Worm (Caenorhabditis elegans) whole organism, young adult: ENCODE data around the gene rps-12.

Experiments
- B0261.1 ChIP-seq: sonication (generic microtip); optimal IDR thresholded peaks from 2 replicates; lab custom pipeline; 2016; ENCODE audit warnings: mild to moderate bottlenecking, missing genetic modification characterization, moderate library complexity, missing compliant biosample characterization
- C17E4.6 ChIP-seq: fragments of 200-800 bp; sonication (Bioruptor generic); IDR thresholded peaks from 2 replicates; pipeline ENCODE4 v1.3.6; 2022; ENCODE audit warnings: missing genetic modification reagents, missing genetic modification characterization, missing compliant biosample characterization
- D2030.7 ChIP-seq: fragments of 200-800 bp; sonication (Bioruptor generic); IDR thresholded peaks from 2 replicates; pipeline ENCODE4 v1.3.6; 2022; ENCODE audit warnings: missing genetic modification reagents, missing genetic modification characterization, missing compliant biosample characterization
- F33H1.4 ChIP-seq: fragments of 200-800 bp; sonication (Bioruptor generic); IDR thresholded peaks from 2 replicates; pipeline ENCODE4 v1.3.6; 2022; ENCODE audit warnings: missing genetic modification reagents, missing genetic modification characterization, missing compliant biosample characterization
- F57A8.1 ChIP-seq: fragments of 200-800 bp; sonication (Bioruptor generic); optimal IDR thresholded peaks from 2 replicates; lab custom pipeline; 2018; ENCODE audit warnings: mild to moderate bottlenecking, missing genetic modification characterization, moderate library complexity, missing compliant biosample characterization
- F57C9.4 ChIP-seq: sonication (generic microtip); optimal IDR thresholded peaks from 2 replicates; lab custom pipeline; 2017; ENCODE audit warnings: mild to moderate bottlenecking, missing genetic modification characterization, missing compliant biosample characterization
- K12H6.12 ChIP-seq: fragments of 200-800 bp; sonication (Bioruptor generic); optimal IDR thresholded peaks from 2 replicates; lab custom pipeline; 2018; ENCODE audit warnings: mild to moderate bottlenecking, missing genetic modification characterization, missing compliant biosample characterization
- T07F8.4 ChIP-seq: sonication (generic microtip); optimal IDR thresholded peaks from 2 replicates; lab custom pipeline; 2016; ENCODE audit warnings: mild to moderate bottlenecking, missing genetic modification characterization, moderate library complexity, missing compliant biosample characterization
- T26A5.8 ChIP-seq: sonication (generic microtip); optimal IDR thresholded peaks from 2 replicates; lab custom pipeline; 2016; ENCODE audit warnings: missing genetic modification characterization, missing compliant biosample characterization
- Y53F4B.3 ChIP-seq: fragments of 200-800 bp; sonication (Bioruptor generic); IDR thresholded peaks from 2 replicates; pipeline ENCODE4 v1.3.6; 2022; ENCODE audit warnings: missing genetic modification reagents, missing genetic modification characterization, missing compliant biosample characterization
- ZK185.1 ChIP-seq: sonication (generic microtip); optimal IDR thresholded peaks from 2 replicates; lab custom pipeline; 2016; ENCODE audit warnings: mild to moderate bottlenecking, missing genetic modification characterization, missing compliant biosample characterization; ENCODE audit not compliant: poor library complexity, severe bottlenecking
- aptf-3 ChIP-seq: fragments of 200-800 bp; sonication (Bioruptor generic); IDR thresholded peaks from 2 replicates; pipeline ENCODE4 v1.3.6; 2022; ENCODE audit warnings: missing genetic modification characterization, missing compliant biosample characterization
- athp-1 ChIP-seq: sonication (generic microtip); optimal IDR thresholded peaks from 2 replicates; lab custom pipeline; 2017; ENCODE audit warnings: mild to moderate bottlenecking, missing genetic modification characterization, missing compliant biosample characterization
- attf-3 ChIP-seq: fragments of 200-800 bp; sonication (Bioruptor generic); conservative IDR thresholded peaks from 2 replicates; pipeline ENCODE4 v1.3.6; 2022; ENCODE audit warnings: missing genetic modification reagents, missing genetic modification characterization, missing compliant biosample characterization
- ccch-3 ChIP-seq: fragments of 200-800 bp; sonication (Bioruptor generic); optimal IDR thresholded peaks from 2 replicates; lab custom pipeline; 2018; ENCODE audit warnings: mild to moderate bottlenecking, missing genetic modification characterization, missing compliant biosample characterization
- ceh-27 ChIP-seq: fragments of 200-800 bp; sonication (Bioruptor generic); optimal IDR thresholded peaks from 2 replicates; lab custom pipeline; 2018; ENCODE audit warnings: mild to moderate bottlenecking, missing genetic modification characterization, moderate library complexity, missing compliant biosample characterization
- ceh-40 ChIP-seq: fragments of 200-800 bp; sonication (Bioruptor generic); IDR thresholded peaks from 2 replicates; pipeline ENCODE4 v1.3.6; 2022; ENCODE audit warnings: missing genetic modification characterization, missing compliant biosample characterization
- chd-7 ChIP-seq: sonication (generic microtip); optimal IDR thresholded peaks from 2 replicates; lab custom pipeline; 2016; ENCODE audit warnings: mild to moderate bottlenecking, missing genetic modification characterization, moderate library complexity, missing compliant biosample characterization
- efl-1 ChIP-seq: fragments of 150-350 bp; optimal IDR thresholded peaks from 2 replicates; lab custom pipeline; 2014; ENCODE audit warnings: missing biosample characterization, missing genetic modification reagents, missing genetic modification characterization
- ekl-4 ChIP-seq: fragments of 200-800 bp; sonication (Bioruptor generic); IDR thresholded peaks from 2 replicates; pipeline ENCODE4 v1.3.6; 2022; ENCODE audit warnings: missing genetic modification reagents, missing genetic modification characterization, missing compliant biosample characterization
- fkh-3 ChIP-seq: sonication (generic microtip); optimal IDR thresholded peaks from 2 replicates; lab custom pipeline; 2016; ENCODE audit warnings: mild to moderate bottlenecking, missing genetic modification characterization, missing compliant biosample characterization
- him-1 ChIP-seq: sonication (generic microtip); optimal IDR thresholded peaks from 2 replicates; lab custom pipeline; 2016; ENCODE audit warnings: missing genotype, missing genetic modification reagents, missing genetic modification characterization, missing compliant biosample characterization
- hlh-26 ChIP-seq: fragments of 200-800 bp; sonication (Bioruptor generic); conservative IDR thresholded peaks from 2 replicates; pipeline ENCODE4 v1.3.6; 2022; ENCODE audit warnings: missing genetic modification reagents, missing genetic modification characterization, missing compliant biosample characterization
- hmg-1.2 ChIP-seq: fragments of 200-800 bp; sonication (Bioruptor generic); IDR thresholded peaks from 2 replicates; pipeline ENCODE4 v1.3.6; 2022; ENCODE audit warnings: missing genetic modification reagents, missing genetic modification characterization, missing compliant biosample characterization
- lag-1 ChIP-seq: fragments of 200-800 bp; sonication (Bioruptor generic); IDR thresholded peaks from 2 replicates; pipeline ENCODE4 v1.3.6; 2022; ENCODE audit warnings: missing genetic modification reagents, missing genetic modification characterization, missing compliant biosample characterization
- lin-35 ChIP-seq, 3 experiments: fragments of 150-350 bp in 2 of 3; sonication (generic microtip) in 1 of 3; optimal IDR thresholded peaks; 2 replicates each; lab custom pipeline; 2014 to 2018; ENCODE audit warnings: missing biosample characterization in 3 of 3, missing genetic modification characterization in 3 of 3, missing genetic modification reagents in 3 of 3
- lsl-1 ChIP-seq: fragments of 200-800 bp; sonication (Bioruptor generic); optimal IDR thresholded peaks from 2 replicates; lab custom pipeline; 2018; ENCODE audit warnings: mild to moderate bottlenecking, missing genetic modification characterization, moderate library complexity, missing compliant biosample characterization
- lsy-27 ChIP-seq: sonication (generic microtip); optimal IDR thresholded peaks from 2 replicates; lab custom pipeline; 2017; ENCODE audit warnings: missing genetic modification characterization, mild to moderate bottlenecking, missing compliant biosample characterization, antibody characterized with exemption, missing genotype, borderline replicate concordance; ENCODE audit not compliant: insufficient read depth
- madf-6 ChIP-seq: fragments of 200-800 bp; sonication (Bioruptor generic); IDR thresholded peaks from 2 replicates; pipeline ENCODE4 v1.3.6; 2022; ENCODE audit warnings: missing genetic modification reagents, missing genetic modification characterization, missing compliant biosample characterization
- madf-8 ChIP-seq: fragments of 200-800 bp; sonication (Bioruptor generic); conservative IDR thresholded peaks from 2 replicates; pipeline ENCODE4 v1.3.6; 2022; ENCODE audit warnings: missing genetic modification reagents, missing genetic modification characterization, missing compliant biosample characterization
- mxl-1 ChIP-seq: sonication (generic microtip); optimal IDR thresholded peaks from 2 replicates; lab custom pipeline; 2016; ENCODE audit warnings: missing genetic modification characterization, missing compliant biosample characterization
- nhr-120 ChIP-seq: fragments of 200-800 bp; sonication (Bioruptor generic); IDR thresholded peaks from 2 replicates; pipeline ENCODE4 v1.3.6; 2022; ENCODE audit warnings: missing genetic modification characterization, missing compliant biosample characterization
- pbrm-1 ChIP-seq: fragments of 200-800 bp; sonication (Bioruptor generic); IDR thresholded peaks from 2 replicates; pipeline ENCODE4 v1.3.6; 2022; ENCODE audit warnings: missing genetic modification reagents, missing genetic modification characterization, missing compliant biosample characterization
- rcor-1 ChIP-seq: fragments of 200-800 bp; sonication (Bioruptor generic); IDR thresholded peaks from 2 replicates; pipeline ENCODE4 v1.3.6; 2022; ENCODE audit warnings: missing genetic modification reagents, missing genetic modification characterization, missing compliant biosample characterization
- rec-8 ChIP-seq, 2 experiments: sonication (generic microtip); optimal IDR thresholded peaks; 2 replicates each; lab custom pipeline; 2016; ENCODE audit warnings: mild to moderate bottlenecking in 2 of 2, missing genetic modification characterization in 2 of 2, missing genetic modification reagents in 2 of 2, missing genotype in 2 of 2, missing biosample characterization in 1 of 2, missing compliant biosample characterization in 1 of 2, moderate library complexity in 1 of 2
- snpc-1.1 ChIP-seq: sonication (generic microtip); optimal IDR thresholded peaks from 2 replicates; lab custom pipeline; 2017; ENCODE audit warnings: missing genetic modification characterization, mild to moderate bottlenecking, missing compliant biosample characterization, antibody characterized with exemption, moderate library complexity, missing genotype, missing genetic modification reagents; ENCODE audit not compliant: insufficient read depth
- snpc-3.4 ChIP-seq: sonication (generic microtip); optimal IDR thresholded peaks from 2 replicates; lab custom pipeline; 2017; ENCODE audit warnings: missing genetic modification characterization, mild to moderate bottlenecking, missing compliant biosample characterization, antibody characterized with exemption, moderate library complexity, missing genotype, missing genetic modification reagents
- snpc-4 ChIP-seq, 5 experiments: fragments of 150-350 bp in 1 of 5; sonication (generic microtip) in 4 of 5; optimal IDR thresholded peaks; 2 replicates each; lab custom pipeline; 2014 to 2018; ENCODE audit warnings: missing genetic modification characterization in 5 of 5, missing biosample characterization in 3 of 5, antibody characterized with exemption in 2 of 5, mild to moderate bottlenecking in 2 of 5, missing compliant biosample characterization in 2 of 5, missing genotype in 2 of 5, moderate library complexity in 2 of 5, missing genetic modification reagents in 1 of 5
- somi-1 ChIP-seq: fragments of 200-800 bp; sonication (Bioruptor generic); optimal IDR thresholded peaks from 2 replicates; lab custom pipeline; 2018; ENCODE audit warnings: mild to moderate bottlenecking, missing genetic modification characterization, missing compliant biosample characterization
- sptf-2 ChIP-seq: fragments of 200-800 bp; sonication (Bioruptor generic); optimal IDR thresholded peaks from 2 replicates; lab custom pipeline; 2018; ENCODE audit warnings: mild to moderate bottlenecking, missing genetic modification characterization, missing compliant biosample characterization
- zfh-2 ChIP-seq: fragments of 200-800 bp; sonication (Bioruptor generic); conservative IDR thresholded peaks from 2 replicates; pipeline ENCODE4 v1.3.6; 2022; ENCODE audit warnings: missing genetic modification reagents, missing genetic modification characterization, missing compliant biosample characterization
- ztf-18 ChIP-seq: sonication (generic microtip); optimal IDR thresholded peaks from 2 replicates; lab custom pipeline; 2016; ENCODE audit warnings: missing genotype, mild to moderate bottlenecking, missing genetic modification characterization, missing compliant biosample characterization
- ztf-22 ChIP-seq: fragments of 200-800 bp; sonication (Bioruptor generic); optimal IDR thresholded peaks from 2 replicates; lab custom pipeline; 2018; ENCODE audit warnings: mild to moderate bottlenecking, missing genetic modification characterization, moderate library complexity, missing compliant biosample characterization
- ztf-25 ChIP-seq: fragments of 200-800 bp; sonication (Bioruptor generic); IDR thresholded peaks from 2 replicates; pipeline ENCODE4 v1.3.6; 2022; ENCODE audit warnings: missing genetic modification reagents, missing genetic modification characterization, missing compliant biosample characterization
- ztf-28 ChIP-seq: fragments of 200-800 bp; sonication (Bioruptor generic); IDR thresholded peaks from 2 replicates; pipeline ENCODE4 v1.3.6; 2022; ENCODE audit warnings: missing genetic modification reagents, missing genetic modification characterization, missing compliant biosample characterization
- ztf-6 ChIP-seq: fragments of 200-800 bp; sonication (Bioruptor generic); IDR thresholded peaks from 2 replicates; pipeline ENCODE4 v1.3.6; 2022; ENCODE audit warnings: missing genetic modification reagents, missing genetic modification characterization, missing compliant biosample characterization

rps-12 gene

DNA sequence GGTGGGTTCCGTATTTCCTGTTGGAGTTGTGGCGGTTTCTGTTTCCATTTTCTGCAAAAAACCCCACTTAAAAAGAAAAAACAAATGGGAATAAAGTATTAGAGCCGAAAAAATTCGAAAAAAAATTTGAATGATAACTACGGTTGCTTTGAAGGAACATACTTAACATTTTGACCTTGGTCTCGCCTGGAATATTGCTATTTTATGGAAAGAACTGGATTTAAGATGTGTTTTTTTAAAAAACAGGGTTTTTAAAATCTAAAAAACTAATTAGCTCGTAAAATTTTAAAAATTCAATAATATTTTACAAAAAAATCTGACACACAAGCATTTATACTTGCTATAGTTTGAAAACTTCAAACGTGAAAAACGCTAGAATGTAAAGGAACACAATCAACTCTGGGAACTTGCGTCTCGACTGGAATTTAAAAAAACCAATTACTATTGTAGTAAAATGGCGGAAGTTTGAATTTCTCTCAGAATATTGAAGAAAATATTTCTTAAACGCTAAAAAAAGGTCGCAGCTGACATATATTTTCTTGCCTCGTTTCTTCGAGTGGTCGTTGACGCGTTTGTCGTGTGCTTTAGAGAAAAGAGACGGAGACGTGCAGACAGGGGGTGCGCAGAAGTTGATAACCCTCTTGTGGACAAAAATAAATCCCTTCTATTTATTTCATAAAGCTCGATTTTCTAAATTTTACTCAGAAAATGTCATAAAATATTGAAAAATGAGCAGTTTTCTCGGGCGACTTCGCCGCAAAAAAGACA is 19.0 kb downstream of the rps-12 start, which contains the start of the genes lgg-3 and rgs-5 (continued):
- TF ChIP-seq snpc-3.4 (tag; lab: Kevin White, UChicago) (no peak), snpc-1.1 (peak; percentile 31), attf-3 (no peak), fkh-3 (no peak), T26A5.8 (no peak), nhr-120 (no peak), chd-7 (tag; lab: Kevin White, UChicago) (no peak), athp-1 (tag; lab: Kevin White, UChicago) (peak; percentile 13), lsl-1 (GFP tag; lab: Kevin White, UChicago) (peak; percentile 96), lag-1 (GFP tag; lab: Robert Waterston, UW) (no peak), F57C9.4 (tag; lab: Kevin White, UChicago) (no peak), ztf-22 (GFP tag; lab: Kevin White, UChicago) (no peak), rcor-1 (peak; percentile 39; the same call in 1 of the 2 replicates), F33H1.4 (GFP tag; lab: Robert Waterston, UW) (peak; percentile 85), T07F8.4 (tag; lab: Kevin White, UChicago) (no peak), ztf-28 (GFP tag; lab: Robert Waterston, UW) (no peak), snpc-4 (GFP tag; optimal IDR thresholded peaks at IDR 0.05; lab: Kevin White, UChicago) (no peak), snpc-4 (tag; optimal IDR thresholded peaks at IDR 0.05; lab: Kevin White, UChicago) (peak; percentile 5 to 81 (median 31)), madf-8 (GFP tag; lab: Robert Waterston, UW) (peak; percentile 72), efl-1 (peak; percentile 62), mxl-1 (tag; lab: Kevin White, UChicago) (no peak), ceh-40 (GFP tag; lab: Robert Waterston, UW) (no peak), him-1 (peak; percentile 64), rec-8 (tag; optimal IDR thresholded peaks at IDR 0.05; lab: Kevin White, UChicago) (no peak), madf-6 (peak; percentile 88), ztf-6 (GFP tag; lab: Robert Waterston, UW) (no peak), ccch-3 (no peak), lin-35 (GFP tag; optimal IDR thresholded peaks at IDR 0.05; lab: Kevin White, UChicago) (peak in 1 of 3 experiments; percentile 30), ztf-25 (no peak), sptf-2 (GFP tag; lab: Kevin White, UChicago) (no peak), lsy-27 (tag; lab: Kevin White, UChicago) (no peak), ceh-27 (GFP tag; lab: Kevin White, UChicago) (peak; percentile 12), hmg-1.2 (GFP tag; lab: Robert Waterston, UW) (peak; percentile 13; the same call in 1 of the 2 replicates), ZK185.1 (tag; lab: Kevin White, UChicago) (no peak), ekl-4 (GFP tag; lab: Robert Waterston, UW) (0 out of 2 replicates have a peak, but pooled peaks have one; percentile 8), C17E4.6 (GFP tag; lab: Robert Waterston, UW) (no peak), K12H6.12 (no peak), B0261.1 (tag; lab: Kevin White, UChicago) (no peak), F57A8.1 (GFP tag; lab: Kevin White, UChicago) (no peak), hlh-26 (GFP tag; lab: Robert Waterston, UW) (no peak), ztf-18 (peak; percentile 72), aptf-3 (GFP tag; lab: Robert Waterston, UW) (no peak), pbrm-1 (GFP tag; lab: Robert Waterston, UW) (no peak), D2030.7 (peak; percentile 58), Y53F4B.3 (GFP tag; lab: Robert Waterston, UW) (no peak), zfh-2 (GFP tag; lab: Robert Waterston, UW) (no peak), somi-1 (no peak)
